Worm (Caenorhabditis elegans): ENCODE results near the gene madf-11.

DNA sequence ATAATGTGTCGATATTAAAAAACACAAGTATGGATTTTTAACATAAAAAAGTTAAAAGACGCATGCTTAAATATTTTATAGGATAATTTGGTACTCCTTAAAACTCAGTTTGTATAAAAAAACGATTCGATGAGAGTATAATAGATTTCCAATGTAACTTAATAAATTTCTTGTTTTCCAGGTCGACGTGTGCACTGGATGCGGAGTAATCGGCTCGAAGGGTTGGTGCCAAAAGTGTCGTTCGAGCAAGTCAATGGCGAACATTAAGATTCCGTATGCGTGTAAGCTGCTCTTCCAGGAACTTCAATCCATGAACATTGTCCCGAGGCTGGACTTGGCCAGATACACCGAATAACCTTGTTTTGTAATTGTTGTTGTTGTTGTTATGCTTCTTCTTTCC lies 39.0 kb downstream of the madf-11 start:
- TF ChIP-seq B0336.3 (GFP tag; IDR thresholded peaks at IDR 0.05) = no peak
- no peak for TF ChIP-seq unc-62 (GFP tag; optimal IDR thresholded peaks at IDR 0.05)
- no peak for TF ChIP-seq ztf-18 (tag; optimal IDR thresholded peaks at IDR 0.05)
- TF ChIP-seq dpff-1 (tag; optimal IDR thresholded peaks at IDR 0.05) = no peak
- TF ChIP-seq pha-4 (tag; optimal IDR thresholded peaks at IDR 0.05) = no peak
- no peak for TF ChIP-seq lin-35 (GFP tag; optimal IDR thresholded peaks at IDR 0.05)
- TF ChIP-seq snpc-4 (GFP tag; optimal IDR thresholded peaks at IDR 0.05) = no peak
- TF ChIP-seq snpc-4 (tag; optimal IDR thresholded peaks at IDR 0.05) = no peak
- no peak for TF ChIP-seq nhr-80 (tag; optimal IDR thresholded peaks at IDR 0.05)
- no peak for TF ChIP-seq ets-4 (GFP tag; optimal IDR thresholded peaks at IDR 0.05)

Measured in whole organism, young adult.